Worm (Caenorhabditis elegans): ENCODE results near the gene far-1.

The far-1 gene

ce11 chrIII:9118921-9119606, 38.1 kb upstream of the far-1 start, which contains the start of gene ced-11:
Gene ced-11 (plus strand): TSS chrIII:9119556.
- TF ChIP-seq unc-62 (GFP tag; optimal IDR thresholded peaks at IDR 0.05 in 1 of 2) (peak in 1 of 2 experiments; percentile 17), unc-62 (tag; optimal IDR thresholded peaks at IDR 0.05) (no peak), dpl-1 (GFP tag; optimal IDR thresholded peaks at IDR 0.05) (no peak)

- TF ChIP-seq unc-62 (GFP tag; optimal IDR thresholded peaks at IDR 0.05 in 1 of 2) (peak in 1 of 2 experiments; percentile 81), unc-62 (tag; optimal IDR thresholded peaks at IDR 0.05) (no peak), duxl-1 (tag; optimal IDR thresholded peaks at IDR 0.05; ENCODE audit: poor library complexity) (no peak)
Observed at ce11 chrIII:9118314-9118850, 37.4 kb upstream of the far-1 start, which contains the start of gene grl-11. Gene grl-11 (minus strand): TSS chrIII:9118364.

ce11 chrIII:9115745-9116144, 34.8 kb upstream of the far-1 start:
- TF ChIP-seq lsy-2 (tag; optimal IDR thresholded peaks at IDR 0.05): no peak
- TF ChIP-seq aha-1 (tag): peak; percentile 52
- TF ChIP-seq unc-62 (GFP tag; optimal IDR thresholded peaks at IDR 0.05 in 1 of 2): peak in 1 of 2 experiments; percentile 77
- TF ChIP-seq unc-62 (tag; optimal IDR thresholded peaks at IDR 0.05): no peak
- no peak for TF ChIP-seq dve-1 (tag; optimal IDR thresholded peaks at IDR 0.05; ENCODE audit: insufficient read depth)

- TF ChIP-seq dmd-9 (GFP tag; IDR thresholded peaks at IDR 0.05) (no peak), mes-2 (tag; optimal IDR thresholded peaks at IDR 0.05; ENCODE audit: poor library complexity, severe bottlenecking) (no peak), aha-1 (tag) (no peak), snpc-4 (tag; optimal IDR thresholded peaks at IDR 0.05) (no peak), nhr-28 (tag; optimal IDR thresholded peaks at IDR 0.05) (no peak), zfp-2 (tag; optimal IDR thresholded peaks at IDR 0.05) (no peak), R02D3.7 (tag; optimal IDR thresholded peaks at IDR 0.05) (no peak), dmd-6 (GFP tag; IDR thresholded peaks at IDR 0.05) (no peak), zip-2 (tag; optimal IDR thresholded peaks at IDR 0.05) (no peak)
Observed at ce11 chrIII:9114649-9115048, 33.7 kb upstream of the far-1 start, which contains the start of gene ZK512.1. Gene ZK512.1 (plus strand): TSS chrIII:9114949.

- TF ChIP-seq ztf-11 (tag; optimal IDR thresholded peaks at IDR 0.05) (no peak), aha-1 (tag) (peak; percentile 97)
Observed at ce11 chrIII:9114076-9114475, 33.1 kb upstream of the far-1 start.

- TF ChIP-seq dmd-6 (GFP tag; IDR thresholded peaks at IDR 0.05) (no peak), ceh-28 (tag; optimal IDR thresholded peaks at IDR 0.05) (no peak), ZK337.2 (GFP tag; IDR thresholded peaks at IDR 0.05) (no peak), egl-43 (GFP tag; IDR thresholded peaks at IDR 0.05) (no peak), nhr-102 (tag; optimal IDR thresholded peaks at IDR 0.05) (no peak), lin-29 (GFP tag; IDR thresholded peaks at IDR 0.05) (no peak), nhr-111 (GFP tag; optimal IDR thresholded peaks at IDR 0.05) (no peak), dpl-1 (GFP tag; optimal IDR thresholded peaks at IDR 0.05) (no peak), lsy-2 (tag; optimal IDR thresholded peaks at IDR 0.05) (no peak), F44E2.7 (GFP tag; IDR thresholded peaks at IDR 0.05) (no peak), hlh-30 (tag; optimal IDR thresholded peaks at IDR 0.05; ENCODE audit: insufficient read depth) (no peak)
Observed at ce11 chrIII:9112479-9112878, 31.5 kb upstream of the far-1 start.

- TF ChIP-seq hmg-1.1 (GFP tag; IDR thresholded peaks at IDR 0.05) (peak; percentile 67), Y48G9A.11 (GFP tag; IDR thresholded peaks at IDR 0.05) (peak; percentile 57; the same call in 1 of the 2 replicates), set-16 (GFP tag; IDR thresholded peaks at IDR 0.05) (peak; percentile 51), lin-1 (GFP tag; IDR thresholded peaks at IDR 0.05) (peak; percentile 79; the same call in 1 of the 2 replicates), dmd-9 (GFP tag; IDR thresholded peaks at IDR 0.05) (peak; percentile 52; the same call in 1 of the 2 replicates), madf-9 (GFP tag; conservative IDR thresholded peaks at IDR 0.05) (0 out of 2 replicates have a peak, but pooled peaks have one; percentile 4), zfp-3 (GFP tag; conservative IDR thresholded peaks at IDR 0.05) (0 out of 2 replicates have a peak, but pooled peaks have one; percentile 47), snpc-1.2 (GFP tag; IDR thresholded peaks at IDR 0.05) (peak; percentile 46), mep-1 (tag; optimal IDR thresholded peaks at IDR 0.05) (peak; percentile 13), mdt-29 (GFP tag; IDR thresholded peaks at IDR 0.05) (peak; percentile 76), F26F4.8 (GFP tag; conservative IDR thresholded peaks at IDR 0.05) (peak; percentile 77), ceh-20 (GFP tag; IDR thresholded peaks at IDR 0.05) (0 out of 2 replicates have a peak, but pooled peaks have one; percentile 29), madf-5 (GFP tag; IDR thresholded peaks at IDR 0.05) (peak; percentile 57 to 83; a peak in 2 of 4 replicates), mes-2 (tag; optimal IDR thresholded peaks at IDR 0.05; ENCODE audit: poor library complexity, severe bottlenecking) (peak; percentile 18), vab-7 (GFP tag; IDR thresholded peaks at IDR 0.05) (peak; percentile 78)
Observed at ce11 chrIII:9110914-9111313, 29.9 kb upstream of the far-1 start.

Measured in whole organism, L4 larva.